Fruit fly (Drosophila melanogaster): ENCODE data around the gene CG4367.

CG4367 gene

DNA sequence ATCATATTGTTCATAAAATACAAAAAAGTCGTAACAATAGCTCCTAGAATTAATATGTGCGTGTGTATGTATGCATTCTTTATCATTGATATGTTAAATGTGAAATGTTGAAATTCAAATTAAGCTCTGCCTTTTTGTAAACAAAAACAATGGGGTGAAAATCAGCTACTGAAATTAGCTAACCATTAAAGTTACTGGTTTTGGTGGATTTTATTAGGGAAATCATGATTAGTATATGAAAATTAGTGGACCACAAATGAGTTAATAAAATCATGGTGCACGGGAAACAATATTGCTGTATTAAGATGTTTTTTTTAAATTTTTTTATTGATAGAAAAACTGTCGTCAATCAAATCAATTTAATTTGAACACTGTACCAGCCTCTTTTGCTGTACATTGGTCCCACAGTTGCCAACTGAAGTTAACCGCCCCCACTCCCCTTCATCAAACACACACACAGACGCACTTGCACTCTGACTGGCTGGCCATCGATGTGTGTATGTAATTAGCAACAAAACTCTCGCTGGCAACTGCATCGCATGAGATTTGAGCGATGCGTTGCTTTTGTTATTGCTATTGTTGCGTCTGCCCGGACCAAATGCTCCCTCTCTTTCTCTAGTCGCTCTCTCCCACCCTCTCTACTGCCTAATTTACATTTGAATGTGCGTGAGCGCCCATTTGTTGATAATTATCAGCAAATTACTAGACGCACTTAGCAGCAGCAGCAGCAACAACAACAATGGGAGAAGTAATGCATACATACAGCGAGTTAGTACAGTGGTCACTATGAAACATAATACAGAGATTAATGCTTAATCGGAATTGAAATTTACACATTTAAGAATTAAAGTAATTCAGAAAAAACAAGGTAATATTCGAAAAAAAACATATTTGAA lies 50.3 kb downstream of the CG4367 start (continued):
- TF ChIP-seq Scr (GFP tag; IDR thresholded peaks at IDR 0.05; ENCODE audit: partially characterized antibody), result no peak
- no peak for TF ChIP-seq CG7357 (GFP tag; IDR thresholded peaks at IDR 0.05)
- no peak for TF ChIP-seq Bdp1 (GFP tag; optimal IDR thresholded peaks at IDR 0.05)
- no peak for TF ChIP-seq p53 (GFP tag; optimal IDR thresholded peaks at IDR 0.05)
- TF ChIP-seq CG10565 (GFP tag; optimal IDR thresholded peaks at IDR 0.05), result no peak
- TF ChIP-seq CG9437 (GFP tag; optimal IDR thresholded peaks at IDR 0.05), result no peak
- no peak for TF ChIP-seq Mes4 (GFP tag; optimal IDR thresholded peaks at IDR 0.05)
- peak; percentile 21 for TF ChIP-seq CG17359 (tag; optimal IDR thresholded peaks at IDR 0.05)
- no peak for TF ChIP-seq lov (optimal IDR thresholded peaks at IDR 0.05)
- TF ChIP-seq lov (GFP tag; IDR thresholded peaks at IDR 0.05), result 0 out of 3 replicates have a peak, but pooled peaks have one; percentile 10
- no peak for TF ChIP-seq nerfin-2 (GFP tag; IDR thresholded peaks at IDR 0.05; ENCODE audit: partially characterized antibody)
- peak; percentile 39 for TF ChIP-seq phol (tag; optimal IDR thresholded peaks at IDR 0.05)
- TF ChIP-seq cwo (GFP tag; optimal IDR thresholded peaks at IDR 0.05), result no peak
- no peak for TF ChIP-seq Gug (GFP tag; IDR thresholded peaks at IDR 0.05)
- TF ChIP-seq CG8281 (tag; optimal IDR thresholded peaks at IDR 0.05), result no peak
- no peak for TF ChIP-seq CG9932 (GFP tag; IDR thresholded peaks at IDR 0.05)
- no peak for TF ChIP-seq CG18011 (GFP tag; optimal IDR thresholded peaks at IDR 0.05)
- TF ChIP-seq lbe (GFP tag; optimal IDR thresholded peaks at IDR 0.05), result no peak
- peak; percentile 51 for TF ChIP-seq cg (GFP tag; optimal IDR thresholded peaks at IDR 0.05)
- no peak for TF ChIP-seq Hsf (GFP tag; optimal IDR thresholded peaks at IDR 0.05)
- no peak for TF ChIP-seq Pdp1 (GFP tag; optimal IDR thresholded peaks at IDR 0.05)
- TF ChIP-seq row (GFP tag; IDR thresholded peaks at IDR 0.05), result 0 out of 3 replicates have a peak, but pooled peaks have one; percentile 10
- no peak for TF ChIP-seq slbo (GFP tag; IDR thresholded peaks at IDR 0.05)
- no peak for TF ChIP-seq Fer3 (tag; optimal IDR thresholded peaks at IDR 0.05)
- no peak for TF ChIP-seq B-H1 (GFP tag; IDR thresholded peaks at IDR 0.05)
- TF ChIP-seq pzg (GFP tag; optimal IDR thresholded peaks at IDR 0.05), result no peak
- no peak for TF ChIP-seq cato (GFP tag; optimal IDR thresholded peaks at IDR 0.05; ENCODE audit: borderline replicate concordance)
- no peak for TF ChIP-seq CG14710 (tag; optimal IDR thresholded peaks at IDR 0.05)
- TF ChIP-seq CG8765 (GFP tag; IDR thresholded peaks at IDR 0.05), result no peak
- TF ChIP-seq sc (optimal IDR thresholded peaks at IDR 0.05), result no peak
- TF ChIP-seq sc (GFP tag; optimal IDR thresholded peaks at IDR 0.05), result no peak
- no peak for TF ChIP-seq CG10209 (GFP tag; optimal IDR thresholded peaks at IDR 0.05)
- TF ChIP-seq vvl (GFP tag; IDR thresholded peaks at IDR 0.05), result peak; percentile 31; the same call in 1 of the 2 replicates
- TF ChIP-seq corto (GFP tag; optimal IDR thresholded peaks at IDR 0.05), result no peak
- TF ChIP-seq Med (GFP tag), result peak; percentile 53
- no peak for TF ChIP-seq CG8290 (GFP tag; optimal IDR thresholded peaks at IDR 0.05)
- TF ChIP-seq CG8290 (tag; optimal IDR thresholded peaks at IDR 0.05), result no peak
- TF ChIP-seq Myb (GFP tag; optimal IDR thresholded peaks at IDR 0.05), result no peak
- no peak for TF ChIP-seq exex (tag; optimal IDR thresholded peaks at IDR 0.05)
- no peak for TF ChIP-seq chm (GFP tag; IDR thresholded peaks at IDR 0.05)
- no peak for TF ChIP-seq Sox100B (GFP tag; optimal IDR thresholded peaks at IDR 0.05)
- TF ChIP-seq en (GFP tag; optimal IDR thresholded peaks at IDR 0.05), result no peak
- no peak for TF ChIP-seq zfh2 (GFP tag; optimal IDR thresholded peaks at IDR 0.05)
- TF ChIP-seq sisA (GFP tag; IDR thresholded peaks at IDR 0.05), result no peak
- TF ChIP-seq scrt (GFP tag; optimal IDR thresholded peaks at IDR 0.05), result no peak
- no peak for TF ChIP-seq Sry-δ (GFP tag; optimal IDR thresholded peaks at IDR 0.05)
- TF ChIP-seq CG4707 (GFP tag; optimal IDR thresholded peaks at IDR 0.05), result no peak
- no peak for TF ChIP-seq br (optimal IDR thresholded peaks at IDR 0.05)
- peak; percentile 33 for TF ChIP-seq crol (GFP tag; IDR thresholded peaks at IDR 0.05)
- TF ChIP-seq CG9609 (GFP tag; optimal IDR thresholded peaks at IDR 0.05), result no peak
